Fruit fly (Drosophila melanogaster) whole organism, embryonic: Measurements from ENCODE around the gene Chro.

Source experiments
- Adf1 ChIP-seq: fragments of 200-800 bp; sonication (Bioruptor generic); IDR thresholded peaks from 2 replicates; pipeline ENCODE4 v1.3.6; 2022; ENCODE audit warnings: missing biosample characterization, missing genetic modification characterization
- Bgb ChIP-seq: fragments of 200-800 bp; sonication (Bioruptor generic); IDR thresholded peaks from 2 replicates; pipeline ENCODE4 v1.3.6; 2022; ENCODE audit warnings: missing biosample characterization, missing genetic modification characterization; ENCODE audit not compliant: partially characterized antibody
- CG10267 ChIP-seq: fragments of 200-800 bp; sonication (Bioruptor generic); optimal IDR thresholded peaks from 2 replicates; lab custom pipeline; 2018; ENCODE audit warnings: missing biosample characterization, mild to moderate bottlenecking, missing genetic modification characterization, moderate library complexity
- CG10543 ChIP-seq: fragments of 200-800 bp; sonication (Bioruptor generic); optimal IDR thresholded peaks from 3 replicates; lab custom pipeline; 2017; ENCODE audit warnings: missing biosample characterization, mild to moderate bottlenecking, missing genetic modification characterization, moderate library complexity
- CG11696 ChIP-seq: fragments of 200-800 bp; sonication (Bioruptor generic); IDR thresholded peaks from 2 replicates; pipeline ENCODE4 v1.3.6; 2022; ENCODE audit warnings: missing biosample characterization, missing genetic modification characterization
- CG1233 ChIP-seq: fragments of 200-800 bp; sonication (Bioruptor generic); optimal IDR thresholded peaks from 4 replicates; lab custom pipeline; 2018; ENCODE audit warnings: missing biosample characterization, mild to moderate bottlenecking, missing genetic modification characterization
- CG15514 ChIP-seq: fragments of 200-800 bp; sonication (Bioruptor generic); optimal IDR thresholded peaks from 3 replicates; lab custom pipeline; 2017; ENCODE audit warnings: missing biosample characterization, missing genetic modification characterization, mild to moderate bottlenecking, moderate library complexity, missing genetic modification reagents
- CG17361 ChIP-seq: fragments of 200-800 bp; sonication (Bioruptor generic); IDR thresholded peaks from 3 replicates; pipeline ENCODE4 v1.3.6; 2022; ENCODE audit warnings: missing biosample characterization, missing genetic modification characterization
- CG17912 ChIP-seq: fragments of 200-800 bp; sonication (Bioruptor generic); optimal IDR thresholded peaks from 2 replicates; lab custom pipeline; 2018; ENCODE audit warnings: missing biosample characterization, mild to moderate bottlenecking, missing genetic modification characterization
- CG30020 ChIP-seq: fragments of 200-800 bp; optimal IDR thresholded peaks from 2 replicates; lab custom pipeline; 2019; ENCODE audit warnings: missing biosample characterization, mild to moderate bottlenecking, missing genetic modification characterization, moderate library complexity
- CG32532 ChIP-seq: fragments of 200-800 bp; sonication (Bioruptor generic); IDR thresholded peaks from 2 replicates; pipeline ENCODE4 v1.3.6; 2022; ENCODE audit warnings: missing biosample characterization, missing genetic modification characterization
- CG34376 ChIP-seq: fragments of 200-800 bp; sonication (Bioruptor generic); optimal IDR thresholded peaks from 2 replicates; lab custom pipeline; 2018; ENCODE audit warnings: missing biosample characterization, mild to moderate bottlenecking, missing genetic modification characterization
- CG34422 ChIP-seq: fragments of 200-800 bp; sonication (Bioruptor generic); IDR thresholded peaks from 3 replicates; pipeline ENCODE4 v1.3.6; 2022; ENCODE audit warnings: missing biosample characterization, missing genetic modification characterization
- CG3847 ChIP-seq: fragments of 200-800 bp; sonication (Bioruptor generic); IDR thresholded peaks from 2 replicates; pipeline ENCODE4 v1.3.6; 2022; ENCODE audit warnings: missing biosample characterization, missing genetic modification characterization
- CG4707 ChIP-seq: fragments of 200-800 bp; sonication (Bioruptor generic); optimal IDR thresholded peaks from 2 replicates; lab custom pipeline; 2018; ENCODE audit warnings: missing biosample characterization, mild to moderate bottlenecking, missing genetic modification characterization, moderate library complexity
- CG4820 ChIP-seq: fragments of 200-800 bp; sonication (Bioruptor generic); optimal IDR thresholded peaks from 3 replicates; lab custom pipeline; 2016; ENCODE audit warnings: missing biosample characterization, missing genetic modification characterization
- CG6254 ChIP-seq: fragments of 200-800 bp; sonication (Bioruptor generic); optimal IDR thresholded peaks from 3 replicates; lab custom pipeline; 2017; ENCODE audit warnings: mild to moderate bottlenecking, missing biosample characterization, missing genetic modification reagents, missing genetic modification characterization
- CG6765 ChIP-seq: fragments of 200-800 bp; sonication (Bioruptor generic); optimal IDR thresholded peaks from 3 replicates; lab custom pipeline; 2017; ENCODE audit warnings: missing biosample characterization, mild to moderate bottlenecking, missing genetic modification characterization
- CG7928 ChIP-seq: fragments of 200-800 bp; sonication (Bioruptor generic); optimal IDR thresholded peaks from 2 replicates; lab custom pipeline; 2017; ENCODE audit warnings: missing biosample characterization, mild to moderate bottlenecking, missing genetic modification characterization
- CG7963 ChIP-seq: fragments of 200-800 bp; sonication (Bioruptor generic); IDR thresholded peaks from 3 replicates; pipeline ENCODE4 v1.3.6; 2022; ENCODE audit warnings: missing biosample characterization, missing genetic modification characterization; ENCODE audit not compliant: partially characterized antibody
- Deaf1 ChIP-seq: fragments of 200-800 bp; optimal IDR thresholded peaks from 3 replicates; lab custom pipeline; 2019; ENCODE audit warnings: missing biosample characterization, mild to moderate bottlenecking, missing genetic modification characterization, moderate library complexity
- Dip3 ChIP-seq: fragments of 200-800 bp; sonication (Bioruptor generic); optimal IDR thresholded peaks from 3 replicates; lab custom pipeline; 2016; ENCODE audit warnings: missing biosample characterization, missing genetic modification characterization
- Ets65A ChIP-seq: fragments of 200-800 bp; sonication (Bioruptor generic); peaks from one replicate; lab custom pipeline; 2016; ENCODE audit warnings: missing biosample characterization, missing genetic modification characterization
- HLH4C ChIP-seq: fragments of 200-800 bp; sonication (Bioruptor generic); IDR thresholded peaks from 3 replicates; pipeline ENCODE4 v1.3.6; 2022; ENCODE audit warnings: missing biosample characterization, missing genetic modification characterization; ENCODE audit not compliant: partially characterized antibody
- Med ChIP-seq: fragments of 200-800 bp; sonication (Bioruptor generic); peaks from one replicate; lab custom pipeline; 2016; ENCODE audit warnings: missing biosample characterization, missing genetic modification characterization, mild to moderate bottlenecking, inconsistent platforms, moderate library complexity
- Pdp1 ChIP-seq, 2 experiments: fragments of 200-800 bp; sonication (Bioruptor generic); optimal IDR thresholded peaks; 3 replicates each; lab custom pipeline; 2016; ENCODE audit warnings: missing biosample characterization in 2 of 2, missing genetic modification characterization in 2 of 2, mild to moderate bottlenecking in 1 of 2, moderate library complexity in 1 of 2
- Sox100B ChIP-seq: fragments of 200-800 bp; sonication (Bioruptor generic); optimal IDR thresholded peaks from 3 replicates; lab custom pipeline; 2018; ENCODE audit warnings: missing biosample characterization, mild to moderate bottlenecking, missing genetic modification characterization
- Trl ChIP-seq, 3 experiments: fragments of >200 bp in 2 of 3; fragments of 200-800 bp in 1 of 3; sonication (Bioruptor generic) in 1 of 3; optimal IDR thresholded peaks; 2 replicates in 1 of 3; 3 replicates in 2 of 3; lab custom pipeline; 2016 to 2017; ENCODE audit warnings: missing biosample characterization in 1 of 3, missing genetic modification characterization in 1 of 3
- bigmax ChIP-seq: fragments of 200-800 bp; sonication (Bioruptor generic); optimal IDR thresholded peaks from 2 replicates; lab custom pipeline; 2018; ENCODE audit warnings: missing biosample characterization, mild to moderate bottlenecking, missing genetic modification characterization
- chinmo ChIP-seq: fragments of 200-800 bp; sonication (Bioruptor generic); IDR thresholded peaks from 4 replicates; pipeline ENCODE4 v1.3.6; 2022; ENCODE audit warnings: missing biosample characterization, missing genetic modification characterization; ENCODE audit not compliant: partially characterized antibody
- chm ChIP-seq: fragments of 200-800 bp; sonication (Bioruptor generic); IDR thresholded peaks from 2 replicates; pipeline ENCODE4 v1.3.6; 2022; ENCODE audit warnings: missing biosample characterization, missing genetic modification characterization
- ci ChIP-seq: fragments of 200-800 bp; sonication (Bioruptor generic); IDR thresholded peaks from 3 replicates; pipeline ENCODE4 v1.3.6; 2022; ENCODE audit warnings: missing biosample characterization, missing genetic modification characterization
- crp ChIP-seq, 2 experiments: fragments of 200-800 bp; sonication (Bioruptor generic); optimal IDR thresholded peaks; 2 replicates in 1 of 2; 3 replicates in 1 of 2; lab custom pipeline; 2017; ENCODE audit warnings: missing biosample characterization in 2 of 2, missing genetic modification characterization in 2 of 2, mild to moderate bottlenecking in 1 of 2, moderate library complexity in 1 of 2
- exex ChIP-seq: fragments of 200-800 bp; sonication (Bioruptor generic); optimal IDR thresholded peaks from 4 replicates; lab custom pipeline; 2018; ENCODE audit warnings: missing biosample characterization, mild to moderate bottlenecking, missing genetic modification characterization, moderate library complexity
- gro ChIP-seq: fragments of 200-800 bp; sonication (Bioruptor generic); optimal IDR thresholded peaks from 2 replicates; lab custom pipeline; 2016; ENCODE audit warnings: missing biosample characterization, missing genetic modification characterization
- lilli ChIP-seq: fragments of 200-800 bp; sonication (Bioruptor generic); optimal IDR thresholded peaks from 3 replicates; lab custom pipeline; 2016; ENCODE audit warnings: missing biosample characterization, missing genetic modification characterization
- nau ChIP-seq: fragments of 200-800 bp; sonication (Bioruptor generic); optimal IDR thresholded peaks from 3 replicates; lab custom pipeline; 2017; ENCODE audit warnings: missing biosample characterization, mild to moderate bottlenecking, missing genetic modification characterization, missing genetic modification reagents
- onecut ChIP-seq: fragments of 200-800 bp; sonication (Bioruptor generic); IDR thresholded peaks from 2 replicates; pipeline ENCODE4 v1.3.6; 2022; ENCODE audit warnings: missing biosample characterization, missing genetic modification characterization
- pzg ChIP-seq: fragments of 200-800 bp; sonication (Bioruptor generic); optimal IDR thresholded peaks from 3 replicates; lab custom pipeline; 2018; ENCODE audit warnings: missing biosample characterization, mild to moderate bottlenecking, missing genetic modification characterization, moderate library complexity
- run ChIP-seq: fragments of 200-800 bp; sonication (Bioruptor generic); optimal IDR thresholded peaks from 3 replicates; lab custom pipeline; 2018; ENCODE audit warnings: missing biosample characterization, mild to moderate bottlenecking, missing genetic modification characterization
- schlank ChIP-seq: fragments of 200-800 bp; sonication (Bioruptor generic); optimal IDR thresholded peaks from 2 replicates; lab custom pipeline; 2018; ENCODE audit warnings: missing biosample characterization, mild to moderate bottlenecking, missing genetic modification characterization
- sd ChIP-seq: fragments of 200-800 bp; sonication (Bioruptor generic); optimal IDR thresholded peaks from 3 replicates; lab custom pipeline; 2018; ENCODE audit warnings: missing biosample characterization, mild to moderate bottlenecking, missing genetic modification characterization, moderate library complexity
- sens ChIP-seq: fragments of 200-800 bp; sonication (Bioruptor generic); peaks from one replicate; lab custom pipeline; 2016; ENCODE audit warnings: missing biosample characterization, missing genetic modification characterization
- seq ChIP-seq: fragments of 200-800 bp; sonication (Bioruptor generic); IDR thresholded peaks from 2 replicates; pipeline ENCODE4 v1.3.6; 2022; ENCODE audit warnings: missing biosample characterization, missing genetic modification characterization
- tx ChIP-seq: fragments of 200-800 bp; sonication (Bioruptor generic); optimal IDR thresholded peaks from 2 replicates; lab custom pipeline; 2016; ENCODE audit warnings: missing biosample characterization, missing genetic modification characterization
- unc-4 ChIP-seq: fragments of 200-800 bp; sonication (Bioruptor generic); IDR thresholded peaks from 2 replicates; pipeline ENCODE4 v1.3.6; 2022; ENCODE audit warnings: missing biosample characterization, missing genetic modification characterization; ENCODE audit not compliant: partially characterized antibody

Gene Chro

dm6 chr3L:22864254-22865060, 14.3 kb downstream of the Chro start, which contains the start of gene CG33170:
Gene CG33170 (plus strand): TSS chr3L:22864600.
- TF ChIP-seq ci (GFP tag; lab: Robert Waterston, UW) (0 out of 3 replicates have a peak, but pooled peaks have one; percentile 68), tx (GFP tag; lab: Kevin White, UChicago) (no peak), CG10543 (GFP tag; lab: Kevin White, UChicago) (peak; percentile 53), Ets65A (peak; percentile 82), CG1233 (GFP tag; lab: Kevin White, UChicago) (peak; percentile 9), CG10267 (tag; lab: Kevin White, UChicago) (peak; percentile 47), Trl (optimal IDR thresholded peaks at IDR 0.05; lab: Kevin White, UChicago) (peak; percentile 20 to 25), Trl (GFP tag; optimal IDR thresholded peaks at IDR 0.05; lab: Kevin White, UChicago) (no peak), CG11696 (GFP tag; lab: Robert Waterston, UW) (no peak), unc-4 (0 out of 2 replicates have a peak, but pooled peaks have one; percentile 10), CG4820 (GFP tag; lab: Kevin White, UChicago) (no peak), CG6254 (no peak), CG34376 (peak; percentile 6), Bgb (GFP tag; lab: Robert Waterston, UW) (peak; percentile 42; the same call in 1 of the 2 replicates), Adf1 (peak; percentile 46; the same call in 1 of the 2 replicates), schlank (tag; lab: Kevin White, UChicago) (no peak), Pdp1 (GFP tag; optimal IDR thresholded peaks at IDR 0.05; lab: Kevin White, UChicago) (peak in 1 of 2 experiments; percentile 98), Deaf1 (tag; lab: Kevin White, UChicago) (peak; percentile 93), onecut (GFP tag; lab: Robert Waterston, UW) (peak; percentile 41; the same call in 1 of the 2 replicates), seq (GFP tag; lab: Robert Waterston, UW) (peak; percentile 41; the same call in 1 of the 2 replicates), exex (tag; lab: Kevin White, UChicago) (peak; percentile 15), sens (GFP tag; lab: Kevin White, UChicago) (peak; percentile 80), chm (GFP tag; lab: Robert Waterston, UW) (no peak), CG34422 (GFP tag; lab: Robert Waterston, UW) (0 out of 3 replicates have a peak, but pooled peaks have one; percentile 32), bigmax (GFP tag; lab: Kevin White, UChicago) (peak; percentile 48), nau (peak; percentile 8), Med (peak; percentile 84), CG32532 (GFP tag; lab: Robert Waterston, UW) (no peak), lilli (GFP tag; lab: Kevin White, UChicago) (no peak), pzg (peak; percentile 12), Sox100B (GFP tag; lab: Kevin White, UChicago) (no peak), CG17912 (GFP tag; lab: Kevin White, UChicago) (no peak), CG7928 (no peak), CG7963 (0 out of 3 replicates have a peak, but pooled peaks have one; percentile 7), CG30020 (no peak), CG15514 (GFP tag; lab: Kevin White, UChicago) (peak; percentile 45), run (tag; lab: Kevin White, UChicago) (peak; percentile 59), CG17361 (GFP tag; lab: Robert Waterston, UW) (no peak), gro (GFP tag; lab: Kevin White, UChicago) (no peak), sd (tag; lab: Kevin White, UChicago) (peak; percentile 66), CG3847 (GFP tag; lab: Robert Waterston, UW) (no peak), crp (GFP tag; optimal IDR thresholded peaks at IDR 0.05; lab: Kevin White, UChicago) (peak in 1 of 2 experiments; percentile 84), Dip3 (GFP tag; lab: Kevin White, UChicago) (peak; percentile 1), CG6765 (peak; percentile 12), chinmo (GFP tag; lab: Robert Waterston, UW) (0 out of 4 replicates have a peak, but pooled peaks have one; percentile 29), CG4707 (GFP tag; lab: Kevin White, UChicago) (peak; percentile 61), HLH4C (0 out of 3 replicates have a peak, but pooled peaks have one; percentile 36)
